Fruit fly (Drosophila melanogaster): ENCODE measurements around the gene CG33796.

Gene CG33796

DNA sequence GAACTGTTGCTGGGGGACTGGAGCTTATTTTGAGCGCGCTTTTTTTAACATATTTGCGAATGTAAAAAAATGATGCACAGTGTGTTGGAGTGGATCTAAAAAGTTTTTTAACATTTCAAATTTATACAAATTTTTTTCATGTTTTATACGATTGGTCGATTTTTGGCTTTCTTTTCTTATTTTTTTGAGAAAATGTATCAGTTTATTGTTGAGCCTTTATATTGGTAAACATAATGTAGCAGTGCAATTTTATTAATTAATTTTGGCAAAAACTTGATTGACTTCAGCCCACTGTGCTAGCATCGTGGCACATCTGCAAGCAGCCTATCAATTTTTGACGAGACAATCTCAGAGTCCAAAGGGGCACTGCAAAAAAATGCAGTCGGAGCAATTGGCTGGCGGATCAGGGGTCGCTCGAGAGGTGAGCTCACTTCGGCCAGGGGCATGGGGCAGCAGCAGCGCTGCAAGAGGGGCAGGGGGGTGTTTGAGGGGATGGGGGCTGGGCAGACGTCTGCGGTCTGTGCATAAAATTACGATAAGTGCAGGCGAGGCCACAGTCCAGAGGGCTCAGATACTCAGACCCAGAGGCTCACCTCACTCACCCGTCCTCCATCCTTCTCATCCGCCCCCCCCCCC is 5.8 kb upstream of the CG33796 start:
- TF ChIP-seq CG1620 (GFP tag; optimal IDR thresholded peaks at IDR 0.05) (no peak), CG7101 (tag; optimal IDR thresholded peaks at IDR 0.05) (no peak), ovo (GFP tag; optimal IDR thresholded peaks at IDR 0.05) (no peak), toe (GFP tag; optimal IDR thresholded peaks at IDR 0.05) (no peak)

DNA sequence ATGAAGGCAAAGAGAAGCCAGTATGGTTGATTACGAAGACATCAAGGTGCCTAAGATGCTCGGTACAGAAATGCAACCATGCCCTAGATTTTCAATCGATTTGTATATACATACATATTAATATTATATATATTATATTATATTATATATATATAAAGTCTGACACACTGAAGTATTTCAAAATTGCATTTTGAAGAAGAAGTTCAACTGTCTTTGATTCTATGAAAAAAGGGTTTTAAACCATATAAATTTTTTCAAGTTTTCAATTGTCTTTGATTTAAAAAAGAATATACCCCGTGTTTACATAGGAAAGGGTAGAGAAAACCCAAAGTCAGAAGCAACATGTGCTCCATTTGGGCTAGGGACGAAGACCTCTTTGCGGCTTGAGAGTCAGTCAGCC is 4.9 kb upstream of the CG33796 start:
- no peak for TF ChIP-seq kay (GFP tag; ENCODE audit: borderline replicate concordance)
- no peak for TF ChIP-seq Mnt (GFP tag; optimal IDR thresholded peaks at IDR 0.05)
- no peak for TF ChIP-seq CG7045 (GFP tag; optimal IDR thresholded peaks at IDR 0.05)
- TF ChIP-seq CG7101 (tag; optimal IDR thresholded peaks at IDR 0.05), result no peak
- TF ChIP-seq toe (GFP tag; optimal IDR thresholded peaks at IDR 0.05), result no peak
- no peak for TF ChIP-seq CG5204 (GFP tag; optimal IDR thresholded peaks at IDR 0.05)
- TF ChIP-seq CG12768 (GFP tag; optimal IDR thresholded peaks at IDR 0.05), result no peak
- no peak for TF ChIP-seq pad (GFP tag; optimal IDR thresholded peaks at IDR 0.05)
- TF ChIP-seq CG1620 (GFP tag; optimal IDR thresholded peaks at IDR 0.05), result no peak
- TF ChIP-seq CG14711 (tag; optimal IDR thresholded peaks at IDR 0.05), result no peak
- no peak for TF ChIP-seq Clk (GFP tag; optimal IDR thresholded peaks at IDR 0.05)
- TF ChIP-seq cnc (optimal IDR thresholded peaks at IDR 0.05), result no peak
- TF ChIP-seq bab1 (GFP tag; optimal IDR thresholded peaks at IDR 0.05), result no peak
- no peak for TF ChIP-seq ovo (GFP tag; optimal IDR thresholded peaks at IDR 0.05)
- TF ChIP-seq Crg-1 (GFP tag; optimal IDR thresholded peaks at IDR 0.05), result no peak
- no peak for TF ChIP-seq cic (GFP tag; optimal IDR thresholded peaks at IDR 0.05)

DNA sequence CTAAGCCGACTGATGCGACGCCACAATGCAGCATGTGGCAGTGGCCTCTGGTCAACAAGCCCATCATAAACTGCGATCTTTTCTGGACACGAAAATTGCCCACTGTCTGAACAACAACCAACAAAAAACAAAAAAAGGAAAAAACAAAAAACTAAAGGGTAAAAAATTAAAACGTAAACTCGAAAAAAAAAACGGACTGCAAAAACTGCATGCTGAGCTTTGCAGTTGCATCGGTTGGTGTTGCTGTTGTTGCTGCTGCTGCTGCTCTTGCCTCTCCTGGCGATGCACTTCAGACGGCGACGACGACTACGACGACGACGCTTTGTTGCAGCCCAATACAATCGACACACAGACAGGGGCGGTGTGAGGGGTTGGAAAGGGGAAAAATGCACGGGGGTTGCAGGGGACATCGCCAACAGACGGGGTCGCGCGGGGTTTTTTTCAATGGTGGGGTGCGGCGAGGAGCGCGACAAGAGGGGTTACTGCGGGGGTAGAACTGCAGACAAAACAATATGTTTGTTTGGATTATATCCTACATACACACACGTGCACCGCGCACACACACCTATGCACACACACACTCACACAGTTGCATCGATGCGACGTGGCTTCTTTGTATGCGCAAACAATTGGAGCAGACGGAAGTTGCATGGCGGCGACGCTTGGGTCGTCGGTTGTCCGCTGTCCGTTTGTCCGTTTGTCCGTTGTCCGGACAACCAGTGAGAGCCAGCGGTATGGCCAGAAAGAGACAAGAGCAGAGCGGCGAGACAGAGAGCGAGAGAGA is 4.1 kb upstream of the CG33796 start:
- no peak for TF ChIP-seq CG1620 (GFP tag; optimal IDR thresholded peaks at IDR 0.05)
- no peak for TF ChIP-seq CG7101 (tag; optimal IDR thresholded peaks at IDR 0.05)

- TF ChIP-seq CG33017 (tag; optimal IDR thresholded peaks at IDR 0.05) (no peak), cic (GFP tag; optimal IDR thresholded peaks at IDR 0.05) (no peak), Clk (GFP tag; optimal IDR thresholded peaks at IDR 0.05) (no peak), kay (GFP tag; ENCODE audit: borderline replicate concordance) (no peak), CG7045 (GFP tag; optimal IDR thresholded peaks at IDR 0.05) (no peak), Crg-1 (GFP tag; optimal IDR thresholded peaks at IDR 0.05) (no peak), CG12768 (GFP tag; optimal IDR thresholded peaks at IDR 0.05) (no peak), CG11617 (GFP tag; optimal IDR thresholded peaks at IDR 0.05) (no peak), CG1620 (GFP tag; optimal IDR thresholded peaks at IDR 0.05) (no peak), tj (GFP tag; optimal IDR thresholded peaks at IDR 0.05) (no peak), CG7101 (tag; optimal IDR thresholded peaks at IDR 0.05) (no peak), cnc (optimal IDR thresholded peaks at IDR 0.05) (no peak)
Measured at dm6 chr3L:16172809-16173276, 2.9 kb upstream of the CG33796 start.

- no peak for TF ChIP-seq CG7045 (GFP tag; optimal IDR thresholded peaks at IDR 0.05)
- no peak for TF ChIP-seq toe (GFP tag; optimal IDR thresholded peaks at IDR 0.05)
- TF ChIP-seq CG5204 (GFP tag; optimal IDR thresholded peaks at IDR 0.05), result no peak
Measured at dm6 chr3L:16172381-16172780, 2.5 kb upstream of the CG33796 start.

dm6 chr3L:16171280-16171679 is 1.4 kb upstream of the CG33796 start, which contains the start of gene CG33795:
CG33795 (minus strand) TSS chr3L:16171380.
- TF ChIP-seq cnc (optimal IDR thresholded peaks at IDR 0.05) (no peak), CG11617 (GFP tag; optimal IDR thresholded peaks at IDR 0.05) (no peak), toe (GFP tag; optimal IDR thresholded peaks at IDR 0.05) (no peak), Clk (GFP tag; optimal IDR thresholded peaks at IDR 0.05) (no peak), CG14711 (tag; optimal IDR thresholded peaks at IDR 0.05) (no peak), tj (GFP tag; optimal IDR thresholded peaks at IDR 0.05) (no peak), CG12768 (GFP tag; optimal IDR thresholded peaks at IDR 0.05) (no peak), Hr96 (GFP tag; optimal IDR thresholded peaks at IDR 0.05) (no peak), CG7045 (GFP tag; optimal IDR thresholded peaks at IDR 0.05) (no peak), cic (GFP tag; optimal IDR thresholded peaks at IDR 0.05) (no peak), kay (GFP tag; ENCODE audit: borderline replicate concordance) (no peak), Mnt (GFP tag; optimal IDR thresholded peaks at IDR 0.05) (no peak), pad (GFP tag; optimal IDR thresholded peaks at IDR 0.05) (no peak), CG7101 (tag; optimal IDR thresholded peaks at IDR 0.05) (no peak), CG1620 (GFP tag; optimal IDR thresholded peaks at IDR 0.05) (no peak), bab1 (GFP tag; optimal IDR thresholded peaks at IDR 0.05) (no peak), Crg-1 (GFP tag; optimal IDR thresholded peaks at IDR 0.05) (no peak), CG5204 (GFP tag; optimal IDR thresholded peaks at IDR 0.05) (no peak), CG33017 (tag; optimal IDR thresholded peaks at IDR 0.05) (no peak), ovo (GFP tag; optimal IDR thresholded peaks at IDR 0.05) (no peak)
